Worm (Caenorhabditis elegans): ENCODE results near the gene sre-2.

sre-2 gene

DNA sequence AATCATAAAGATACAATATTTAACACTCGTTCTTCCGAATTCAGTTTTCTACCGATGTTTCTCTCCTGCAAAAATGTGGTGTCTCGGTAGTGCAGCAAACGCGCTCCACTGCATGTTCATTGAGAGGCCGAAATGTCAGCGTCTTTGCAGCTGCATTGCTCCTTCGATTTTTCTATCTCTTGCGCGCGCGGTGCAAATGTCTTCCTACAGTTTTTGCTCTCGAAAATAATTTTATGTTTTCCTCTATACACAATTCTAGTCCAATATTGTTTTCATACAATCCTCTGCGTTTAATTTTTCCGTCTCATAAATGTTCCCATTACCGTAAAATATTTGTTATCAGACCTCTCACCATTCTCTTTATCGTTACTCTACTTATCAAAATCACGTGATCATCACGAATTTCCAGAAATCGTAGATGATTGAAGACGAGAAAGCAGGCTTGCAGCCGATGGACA, 39.6 kb downstream of the sre-2 start, which contains the start of gene ufd-2:
Gene ufd-2 (plus strand): TSS at position 408 of the 458 bp plus-strand sequence.
- peak; percentile 14 for TF ChIP-seq cog-1 (tag; optimal IDR thresholded peaks at IDR 0.05)
- TF ChIP-seq ref-1 (GFP tag; conservative IDR thresholded peaks at IDR 0.05): no peak

DNA sequence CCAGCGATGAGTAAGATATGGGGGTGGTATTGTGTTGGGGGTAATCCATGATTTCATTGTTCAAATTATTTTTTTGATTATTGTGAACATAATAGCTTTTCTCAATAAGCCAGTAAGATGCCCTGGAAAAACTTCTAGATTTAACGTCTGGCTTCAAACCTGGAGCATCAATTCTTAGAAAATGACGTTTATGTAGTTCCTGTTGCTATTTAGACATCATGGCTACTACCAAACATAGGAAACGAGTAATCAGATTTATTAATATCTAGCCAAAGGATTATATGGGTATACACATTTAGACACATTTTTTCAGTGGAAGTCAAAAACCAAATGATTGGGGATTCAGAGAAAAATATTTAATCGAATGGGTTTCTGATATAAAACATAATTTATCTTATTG, 42.4 kb downstream of the sre-2 start:
- TF ChIP-seq cog-1 (tag; optimal IDR thresholded peaks at IDR 0.05) (no peak), ztf-23 (GFP tag; IDR thresholded peaks at IDR 0.05) (no peak), med-1 (GFP tag; optimal IDR thresholded peaks at IDR 0.05; ENCODE audit: insufficient read depth) (no peak), ztf-29 (GFP tag; IDR thresholded peaks at IDR 0.05) (no peak)

DNA sequence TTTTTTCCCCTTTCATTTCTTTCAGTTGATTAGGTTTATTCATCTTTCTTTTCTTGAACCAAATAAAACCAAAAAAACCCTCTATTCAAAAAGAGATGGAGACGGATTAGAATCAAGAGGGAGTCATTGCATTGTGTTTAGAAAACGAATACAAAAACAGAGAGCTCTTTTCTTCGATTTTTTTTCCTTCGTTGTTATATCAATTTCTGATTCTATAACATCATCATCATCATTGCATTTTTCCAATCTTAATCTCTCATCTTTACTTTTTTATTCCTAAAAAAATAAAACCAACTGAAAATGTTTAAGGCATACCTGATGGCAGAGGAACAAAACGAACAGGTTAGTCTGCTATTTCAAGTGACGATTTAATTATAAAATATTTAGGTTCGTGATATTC, 43.2 kb downstream of the sre-2 start, which contains the start of gene T05H10.8:
Gene T05H10.8 (plus strand): TSS at position 301 of the 400 bp plus-strand sequence.
- TF ChIP-seq T22C8.4 (GFP tag; IDR thresholded peaks at IDR 0.05) (no peak), klf-2 (GFP tag; conservative IDR thresholded peaks at IDR 0.05) (no peak)

DNA sequence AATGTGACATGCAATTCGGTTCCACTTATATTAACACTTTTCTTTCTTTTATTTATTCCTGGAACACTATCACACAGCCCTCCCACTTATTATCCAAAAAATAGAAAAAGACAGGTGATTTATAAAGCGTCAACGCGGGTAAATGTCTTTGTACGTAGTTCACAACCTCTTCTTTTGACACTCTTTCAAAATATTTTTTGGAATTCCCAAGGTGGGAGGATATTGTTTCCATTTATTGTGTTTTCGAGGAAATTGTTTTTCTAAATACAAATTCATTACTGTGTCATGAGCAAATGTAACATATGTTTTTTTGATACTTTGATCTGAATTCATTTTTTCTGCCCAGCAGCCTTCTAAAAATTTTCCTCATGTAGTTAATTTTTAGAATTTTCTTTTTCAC, 44.0 kb downstream of the sre-2 start:
- TF ChIP-seq T22C8.4 (GFP tag; IDR thresholded peaks at IDR 0.05) (no peak), flt-1 (GFP tag; IDR thresholded peaks at IDR 0.05) (no peak), med-1 (GFP tag; optimal IDR thresholded peaks at IDR 0.05; ENCODE audit: insufficient read depth) (no peak), tab-1 (GFP tag; IDR thresholded peaks at IDR 0.05) (no peak), klf-2 (GFP tag; conservative IDR thresholded peaks at IDR 0.05) (no peak), ztf-29 (GFP tag; IDR thresholded peaks at IDR 0.05) (no peak), ref-1 (GFP tag; conservative IDR thresholded peaks at IDR 0.05) (no peak), ztf-23 (GFP tag; IDR thresholded peaks at IDR 0.05) (no peak), cog-1 (tag; optimal IDR thresholded peaks at IDR 0.05) (no peak)

DNA sequence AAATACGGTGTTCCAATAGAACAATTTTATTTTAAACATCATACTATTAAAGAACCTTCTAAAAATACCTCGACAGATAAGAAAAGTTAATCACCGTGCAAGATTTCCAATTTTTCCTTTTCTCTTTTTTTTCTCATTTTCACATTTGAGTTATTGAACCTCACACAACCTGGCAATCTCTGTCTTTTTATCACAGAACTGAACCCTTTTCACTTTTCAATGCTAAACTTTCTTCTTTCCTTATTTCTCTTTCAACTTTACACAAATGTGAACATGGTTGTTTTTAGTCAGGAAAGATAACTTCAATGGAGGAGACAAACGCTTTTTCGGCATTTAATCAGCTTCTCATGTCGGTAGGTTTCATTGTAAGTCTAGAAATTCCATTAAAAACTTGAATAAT, 49.1 kb downstream of the sre-2 start, which contains the start of gene T05H10.4:
Gene T05H10.4 (plus strand): TSS at position 301 of the 400 bp plus-strand sequence.
- no peak for TF ChIP-seq ztf-23 (GFP tag; IDR thresholded peaks at IDR 0.05)
- no peak for TF ChIP-seq med-1 (GFP tag; optimal IDR thresholded peaks at IDR 0.05; ENCODE audit: insufficient read depth)
- no peak for TF ChIP-seq klf-2 (GFP tag; conservative IDR thresholded peaks at IDR 0.05)
- TF ChIP-seq cog-1 (tag; optimal IDR thresholded peaks at IDR 0.05): no peak
- no peak for TF ChIP-seq flt-1 (GFP tag; IDR thresholded peaks at IDR 0.05)
- no peak for TF ChIP-seq ztf-29 (GFP tag; IDR thresholded peaks at IDR 0.05)
- TF ChIP-seq T22C8.4 (GFP tag; IDR thresholded peaks at IDR 0.05): no peak
- no peak for TF ChIP-seq ref-1 (GFP tag; conservative IDR thresholded peaks at IDR 0.05)
- TF ChIP-seq tab-1 (GFP tag; IDR thresholded peaks at IDR 0.05): no peak

DNA sequence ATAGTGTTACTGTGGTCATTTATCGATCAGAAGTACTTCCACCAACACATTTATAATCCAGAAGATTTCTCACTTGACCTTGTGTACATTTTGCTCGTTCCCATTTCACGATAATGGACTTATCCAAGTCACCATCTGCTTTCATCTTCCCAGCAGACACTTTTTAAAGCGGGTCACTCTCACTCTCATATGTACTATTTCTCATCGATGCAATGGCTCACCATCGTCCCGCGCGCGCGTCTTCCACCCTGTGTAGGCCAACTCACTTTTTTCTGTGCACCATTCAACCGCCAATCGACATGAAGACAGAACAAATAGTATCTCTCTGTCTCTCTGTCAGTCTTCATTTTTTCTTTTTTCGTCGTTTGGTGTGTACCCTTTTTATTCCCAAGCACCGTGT, 49.8 kb downstream of the sre-2 start:
- TF ChIP-seq ztf-29 (GFP tag; IDR thresholded peaks at IDR 0.05) (no peak), klf-2 (GFP tag; conservative IDR thresholded peaks at IDR 0.05) (no peak), cog-1 (tag; optimal IDR thresholded peaks at IDR 0.05) (no peak), ref-1 (GFP tag; conservative IDR thresholded peaks at IDR 0.05) (no peak), tab-1 (GFP tag; IDR thresholded peaks at IDR 0.05) (no peak), T22C8.4 (GFP tag; IDR thresholded peaks at IDR 0.05) (no peak)

DNA sequence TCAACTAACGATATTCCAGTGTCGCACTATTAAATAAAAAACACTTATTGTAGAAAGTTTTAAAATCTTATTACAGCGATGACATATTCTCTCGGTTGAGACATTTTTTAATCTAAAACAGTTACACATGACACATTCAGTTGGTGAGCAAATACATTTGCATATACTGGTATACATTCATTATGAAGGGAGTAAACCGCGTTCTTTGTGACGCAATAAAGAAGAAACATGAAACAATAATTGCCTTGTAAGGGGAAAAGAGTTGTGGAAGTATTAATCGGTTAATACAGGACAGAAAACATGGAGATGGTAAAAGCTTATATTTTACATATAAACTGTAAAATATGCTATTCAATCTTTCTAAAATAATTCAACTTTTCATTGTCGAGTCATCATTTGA, 50.6 kb downstream of the sre-2 start:
- TF ChIP-seq tab-1 (GFP tag; IDR thresholded peaks at IDR 0.05): no peak
- no peak for TF ChIP-seq ztf-29 (GFP tag; IDR thresholded peaks at IDR 0.05)
- no peak for TF ChIP-seq T22C8.4 (GFP tag; IDR thresholded peaks at IDR 0.05)
- no peak for TF ChIP-seq med-1 (GFP tag; optimal IDR thresholded peaks at IDR 0.05; ENCODE audit: insufficient read depth)
- TF ChIP-seq ztf-23 (GFP tag; IDR thresholded peaks at IDR 0.05): no peak
- no peak for TF ChIP-seq ref-1 (GFP tag; conservative IDR thresholded peaks at IDR 0.05)
- TF ChIP-seq cog-1 (tag; optimal IDR thresholded peaks at IDR 0.05): no peak
- no peak for TF ChIP-seq klf-2 (GFP tag; conservative IDR thresholded peaks at IDR 0.05)
- no peak for TF ChIP-seq flt-1 (GFP tag; IDR thresholded peaks at IDR 0.05)

DNA sequence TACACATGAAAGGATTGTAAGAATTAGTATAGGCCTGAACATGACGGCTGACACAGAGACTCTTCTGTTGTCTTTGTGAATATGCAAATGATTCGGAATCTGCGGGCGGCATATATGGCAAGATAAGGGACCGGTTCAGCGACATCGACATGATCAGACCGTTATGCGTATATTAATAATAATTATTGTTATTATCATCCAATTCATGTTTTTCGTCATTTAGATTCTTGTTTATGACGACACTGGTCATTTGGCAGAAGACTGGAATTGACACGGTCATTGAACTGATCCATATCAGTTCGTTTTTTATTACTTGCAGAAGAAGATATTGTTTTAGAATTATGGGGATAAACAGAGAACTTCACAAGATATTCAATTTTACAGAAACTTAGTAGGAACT, 51.5 kb downstream of the sre-2 start, which contains the start of gene mtre-1:
Gene mtre-1 (minus strand): TSS at position 101 of the 400 bp plus-strand sequence.
- TF ChIP-seq T22C8.4 (GFP tag; IDR thresholded peaks at IDR 0.05) (no peak), tab-1 (GFP tag; IDR thresholded peaks at IDR 0.05) (no peak), ref-1 (GFP tag; conservative IDR thresholded peaks at IDR 0.05) (no peak), klf-2 (GFP tag; conservative IDR thresholded peaks at IDR 0.05) (no peak), ztf-23 (GFP tag; IDR thresholded peaks at IDR 0.05) (no peak), ztf-29 (GFP tag; IDR thresholded peaks at IDR 0.05) (no peak)
